Fruit fly (Drosophila melanogaster): ENCODE results near the gene CycB3.

CycB3 gene

DNA sequence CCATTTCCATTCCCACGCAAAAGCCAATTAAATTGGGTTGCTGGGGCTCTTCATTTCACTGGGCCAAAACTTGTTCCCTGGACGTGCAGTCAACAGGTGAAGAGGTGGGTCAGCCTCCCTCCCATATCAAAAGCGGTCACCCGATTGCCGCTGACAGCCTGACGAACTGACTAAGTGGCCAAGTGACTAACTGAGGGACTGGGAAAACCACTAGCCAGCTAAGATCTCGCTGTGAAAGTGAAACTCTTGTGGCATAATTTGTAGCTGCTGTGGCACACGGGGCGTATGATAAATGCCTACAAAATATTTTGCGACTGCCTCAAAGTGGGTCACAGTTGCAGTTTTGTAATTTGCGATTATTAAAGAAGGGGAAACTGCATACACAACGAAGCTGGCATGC is 17.8 kb upstream of the CycB3 start:
- TF ChIP-seq CTCF (optimal IDR thresholded peaks at IDR 0.05): no peak
- no peak for TF ChIP-seq CG8478 (optimal IDR thresholded peaks at IDR 0.05)

- no peak for TF ChIP-seq CG8478 (optimal IDR thresholded peaks at IDR 0.05)
- TF ChIP-seq CTCF (optimal IDR thresholded peaks at IDR 0.05): no peak
Measured at dm6 chr3R:24886470-24886869, 15.9 kb upstream of the CycB3 start.

dm6 chr3R:24878655-24879054 is 8.0 kb upstream of the CycB3 start:
- TF ChIP-seq CTCF (optimal IDR thresholded peaks at IDR 0.05) (no peak), CG8478 (optimal IDR thresholded peaks at IDR 0.05) (no peak)

- TF ChIP-seq CG8478 (optimal IDR thresholded peaks at IDR 0.05) (no peak), CTCF (optimal IDR thresholded peaks at IDR 0.05) (no peak)
Measured at dm6 chr3R:24876843-24877457, 6.3 kb upstream of the CycB3 start, which contains the start of the genes CG11089 and CG31381. CG11089 (plus strand) TSS chr3R:24877045. CG31381 (plus strand) TSS chr3R:24877045.

DNA sequence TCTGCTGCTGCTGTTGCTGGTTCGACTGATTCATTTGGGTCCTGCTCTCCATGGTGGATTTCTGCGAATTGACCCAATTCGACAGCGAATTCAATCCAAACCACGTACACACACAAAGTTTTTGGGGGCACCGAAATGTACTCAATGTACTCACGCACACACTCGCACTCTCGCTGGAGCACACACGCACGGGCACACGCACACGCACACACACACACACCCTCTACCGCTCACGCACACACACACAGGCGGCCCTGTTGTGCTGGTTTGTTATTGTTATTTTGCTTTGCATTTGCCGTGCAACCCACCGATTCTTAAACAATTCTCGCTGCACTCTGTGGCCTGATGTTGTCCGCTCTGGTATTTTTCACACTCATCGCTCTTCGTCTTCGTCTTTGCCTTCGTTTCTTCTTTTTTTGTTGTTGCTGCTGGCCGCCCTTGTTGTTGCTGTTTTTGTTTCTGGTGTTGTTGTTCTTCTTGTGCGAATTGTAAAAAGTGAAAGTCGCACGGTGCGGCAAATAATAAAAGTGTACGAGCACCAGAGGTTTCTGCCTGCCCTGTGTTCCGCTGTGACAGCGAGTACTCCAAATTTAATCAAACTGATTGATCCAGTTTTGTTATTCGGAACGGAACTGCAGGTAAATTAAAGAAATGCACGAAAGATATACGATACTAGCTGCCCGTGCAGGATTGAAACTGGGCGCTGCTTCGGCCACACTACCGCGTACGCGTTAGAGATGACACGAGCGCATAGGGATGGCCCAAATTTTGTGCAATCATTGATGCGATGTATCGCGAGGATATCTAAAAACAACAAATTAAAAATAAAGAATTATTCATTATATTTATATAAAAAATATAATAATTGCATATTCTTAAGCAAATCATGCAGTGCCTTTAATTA is 5.6 kb upstream of the CycB3 start, which contains the start of gene CG3744:
TSS of gene CG3744 (minus strand) at position 716 of the 904 bp plus-strand sequence.
- TF ChIP-seq CTCF (optimal IDR thresholded peaks at IDR 0.05): no peak
- no peak for TF ChIP-seq CG8478 (optimal IDR thresholded peaks at IDR 0.05)

dm6 chr3R:24867956-24868355 is 2.7 kb downstream of the CycB3 start:
- TF ChIP-seq CTCF (optimal IDR thresholded peaks at IDR 0.05) (no peak), CG8478 (optimal IDR thresholded peaks at IDR 0.05) (no peak)

dm6 chr3R:24866976-24867375 is 3.6 kb downstream of the CycB3 start:
- TF ChIP-seq CTCF (optimal IDR thresholded peaks at IDR 0.05) (no peak), CG8478 (optimal IDR thresholded peaks at IDR 0.05) (no peak)

- TF ChIP-seq CTCF (optimal IDR thresholded peaks at IDR 0.05) (no peak), CG8478 (optimal IDR thresholded peaks at IDR 0.05) (no peak)
Measured at dm6 chr3R:24864719-24865400, 5.8 kb downstream of the CycB3 start, which contains the start of the genes Srg1 and Elal. Srg1 (minus strand) TSS chr3R:24864732. Elal (plus strand) TSS chr3R:24865350.

DNA sequence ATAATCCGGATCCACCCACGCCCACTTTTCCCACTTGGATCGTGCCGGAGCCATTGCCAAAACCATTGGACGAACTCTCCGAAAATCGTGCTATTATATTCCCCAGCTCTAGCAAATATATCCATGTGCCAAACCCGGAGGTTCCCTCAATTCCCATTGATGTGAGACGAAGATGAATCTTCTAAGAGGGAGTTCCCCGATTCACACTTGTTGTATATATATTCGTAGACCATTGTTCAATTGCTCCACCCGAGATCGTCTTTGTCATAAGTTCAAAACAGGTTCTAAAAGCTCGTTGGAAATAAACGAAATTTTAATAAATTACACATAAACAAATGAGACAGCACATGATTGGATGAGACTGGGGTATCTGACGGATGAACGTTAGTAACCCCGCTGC is 6.7 kb downstream of the CycB3 start:
- TF ChIP-seq CG8478 (optimal IDR thresholded peaks at IDR 0.05) (no peak), CTCF (optimal IDR thresholded peaks at IDR 0.05) (no peak)

- TF ChIP-seq CTCF (optimal IDR thresholded peaks at IDR 0.05) (no peak), CG8478 (optimal IDR thresholded peaks at IDR 0.05) (no peak)
Measured at dm6 chr3R:24862574-24863089, 8.0 kb downstream of the CycB3 start, which contains the start of gene CG7016. CG7016 (plus strand) TSS chr3R:24862931.

DNA sequence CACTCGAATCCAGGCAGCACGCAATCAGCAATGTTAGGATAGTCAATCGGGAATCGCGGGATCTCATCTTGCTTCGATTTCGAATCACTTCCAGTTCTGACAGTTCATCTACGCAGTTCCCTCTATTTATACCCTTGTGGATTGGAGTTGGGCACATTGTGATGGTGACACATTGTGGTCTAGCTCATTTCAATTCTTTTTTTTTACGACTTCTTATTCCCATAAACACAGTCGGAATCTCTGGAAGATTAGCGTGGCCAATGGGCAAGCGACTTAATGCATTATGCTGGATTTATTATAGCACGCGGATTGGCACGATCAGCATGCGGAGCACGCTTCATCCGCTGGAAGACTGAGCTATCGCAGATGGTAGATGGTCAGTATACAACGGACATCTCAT is 8.6 kb downstream of the CycB3 start, which contains the start of gene CG13640:
TSS of gene CG13640 (minus strand) at position 101 of the 400 bp plus-strand sequence.
- no peak for TF ChIP-seq CTCF (optimal IDR thresholded peaks at IDR 0.05)
- no peak for TF ChIP-seq CG8478 (optimal IDR thresholded peaks at IDR 0.05)

dm6 chr3R:24860316-24860826 is 10.2 kb downstream of the CycB3 start, which contains the start of gene CG13639:
CG13639 (minus strand) TSS chr3R:24860366.
- no peak for TF ChIP-seq CTCF (optimal IDR thresholded peaks at IDR 0.05)
- TF ChIP-seq CG8478 (optimal IDR thresholded peaks at IDR 0.05): no peak

dm6 chr3R:24859701-24860100 is 10.9 kb downstream of the CycB3 start, which contains the start of gene ppk22:
ppk22 (minus strand) TSS chr3R:24859801.
- no peak for TF ChIP-seq CTCF (optimal IDR thresholded peaks at IDR 0.05)
- no peak for TF ChIP-seq CG8478 (optimal IDR thresholded peaks at IDR 0.05)

dm6 chr3R:24857459-24857858 is 13.2 kb downstream of the CycB3 start, which contains the start of gene CAH4:
CAH4 (minus strand) TSS chr3R:24857559.
- no peak for TF ChIP-seq CTCF (optimal IDR thresholded peaks at IDR 0.05)
- no peak for TF ChIP-seq CG8478 (optimal IDR thresholded peaks at IDR 0.05)

All from S2 (cell line).